Fruit fly (Drosophila melanogaster) whole organism, embryonic: ENCODE results near the gene Gale.
A peak's percentile ranks its signal among the peaks of the same experiment; 100 is the strongest.

Source experiments
- Bgb ChIP-seq: fragments of 200-800 bp; sonication (Bioruptor generic); IDR thresholded peaks from 2 replicates; pipeline ENCODE4 v1.3.6; 2022; ENCODE audit warnings: missing biosample characterization, missing genetic modification characterization; ENCODE audit not compliant: partially characterized antibody
- Bteb2 ChIP-seq: fragments of 200-800 bp; sonication (Bioruptor generic); optimal IDR thresholded peaks from 2 replicates; lab custom pipeline; 2016; ENCODE audit warnings: missing biosample characterization, missing genetic modification characterization
- CG10366 ChIP-seq: fragments of 200-800 bp; sonication (Bioruptor generic); IDR thresholded peaks from 2 replicates; pipeline ENCODE4 v1.3.6; 2022; ENCODE audit warnings: missing biosample characterization, missing genetic modification characterization
- CG10654 ChIP-seq: fragments of 200-800 bp; sonication (Bioruptor generic); optimal IDR thresholded peaks from 2 replicates; lab custom pipeline; 2016; ENCODE audit warnings: missing biosample characterization, missing genetic modification characterization
- CG12744 ChIP-seq: fragments of 200-800 bp; sonication (Bioruptor generic); optimal IDR thresholded peaks from 2 replicates; lab custom pipeline; 2016; ENCODE audit warnings: missing biosample characterization, missing genetic modification characterization
- CG14441 ChIP-seq: fragments of 200-800 bp; sonication (Bioruptor generic); IDR thresholded peaks from 2 replicates; pipeline ENCODE4 v1.3.6; 2022; ENCODE audit warnings: missing biosample characterization, missing genetic modification characterization
- CG15269 ChIP-seq: fragments of 200-800 bp; sonication (Bioruptor generic); optimal IDR thresholded peaks from 2 replicates; lab custom pipeline; 2018; ENCODE audit warnings: missing biosample characterization, mild to moderate bottlenecking, missing genetic modification characterization, moderate library complexity
- CG16779 ChIP-seq: fragments of 200-800 bp; sonication (Bioruptor generic); IDR thresholded peaks from 2 replicates; pipeline ENCODE4 v1.3.6; 2022; ENCODE audit warnings: missing biosample characterization, missing genetic modification characterization
- CG17385 ChIP-seq: fragments of 200-800 bp; sonication (Bioruptor generic); optimal IDR thresholded peaks from 3 replicates; lab custom pipeline; 2018; ENCODE audit warnings: missing biosample characterization, mild to moderate bottlenecking, missing genetic modification characterization
- CG17829 ChIP-seq: fragments of 200-800 bp; optimal IDR thresholded peaks from 2 replicates; lab custom pipeline; 2019; ENCODE audit warnings: missing biosample characterization, mild to moderate bottlenecking, missing genetic modification characterization, moderate library complexity
- CG1832 ChIP-seq: fragments of 200-800 bp; sonication (Bioruptor generic); optimal IDR thresholded peaks from 2 replicates; lab custom pipeline; 2017; ENCODE audit warnings: missing biosample characterization, mild to moderate bottlenecking, missing genetic modification characterization, inconsistent platforms
- CG31365 ChIP-seq: fragments of 200-800 bp; sonication (Bioruptor generic); optimal IDR thresholded peaks from 2 replicates; lab custom pipeline; 2018; ENCODE audit warnings: missing biosample characterization, mild to moderate bottlenecking, missing genetic modification characterization
- CG32767 ChIP-seq: fragments of 200-800 bp; sonication (Bioruptor generic); IDR thresholded peaks from 2 replicates; pipeline ENCODE4 v1.3.6; 2022; ENCODE audit warnings: missing biosample characterization, missing genetic modification characterization
- CG3281 ChIP-seq: fragments of 200-800 bp; sonication (Bioruptor generic); optimal IDR thresholded peaks from 3 replicates; lab custom pipeline; 2017; ENCODE audit warnings: missing biosample characterization, mild to moderate bottlenecking, missing genetic modification characterization
- CG3847 ChIP-seq: fragments of 200-800 bp; sonication (Bioruptor generic); IDR thresholded peaks from 2 replicates; pipeline ENCODE4 v1.3.6; 2022; ENCODE audit warnings: missing biosample characterization, missing genetic modification characterization
- CG6689 ChIP-seq: fragments of 200-800 bp; sonication (Bioruptor generic); IDR thresholded peaks from 2 replicates; pipeline ENCODE4 v1.3.6; 2022; ENCODE audit warnings: missing biosample characterization, missing genetic modification characterization
- CG7271 ChIP-seq: fragments of 200-800 bp; sonication (Bioruptor generic); optimal IDR thresholded peaks from 2 replicates; lab custom pipeline; 2018; ENCODE audit warnings: missing biosample characterization, mild to moderate bottlenecking, missing genetic modification characterization, moderate library complexity
- CG7839 ChIP-seq: fragments of 200-800 bp; sonication (Bioruptor generic); optimal IDR thresholded peaks from 3 replicates; lab custom pipeline; 2018; ENCODE audit warnings: missing biosample characterization, mild to moderate bottlenecking, missing genetic modification characterization, moderate library complexity
- CG8765 ChIP-seq: fragments of 200-800 bp; sonication (Bioruptor generic); IDR thresholded peaks from 2 replicates; pipeline ENCODE4 v1.3.6; 2022; ENCODE audit warnings: missing biosample characterization, missing genetic modification characterization
- E2f2 ChIP-seq: fragments of 200-800 bp; sonication (Bioruptor generic); IDR thresholded peaks from 2 replicates; pipeline ENCODE4 v1.3.6; 2022; ENCODE audit warnings: missing biosample characterization, missing genetic modification characterization
- ERR ChIP-seq: fragments of 200-800 bp; sonication (Bioruptor generic); optimal IDR thresholded peaks from 2 replicates; lab custom pipeline; 2016; ENCODE audit warnings: missing biosample characterization, missing genetic modification characterization
- Hr78 ChIP-seq, 2 experiments: fragments of 200-800 bp in 1 of 2; fragments of >200 bp in 1 of 2; sonication (Bioruptor generic) in 1 of 2; optimal IDR thresholded peaks; 2 replicates each; lab custom pipeline; 2017 to 2019; ENCODE audit warnings: missing biosample characterization in 2 of 2, missing genetic modification characterization in 2 of 2, mild to moderate bottlenecking in 1 of 2, moderate library complexity in 1 of 2
- Lim3 ChIP-seq: fragments of 200-800 bp; sonication (Bioruptor generic); IDR thresholded peaks from 2 replicates; pipeline ENCODE4 v1.3.6; 2022; ENCODE audit warnings: missing biosample characterization, missing genetic modification characterization
- Max ChIP-seq: fragments of 200-800 bp; sonication (Bioruptor generic); optimal IDR thresholded peaks from 2 replicates; lab custom pipeline; 2016; ENCODE audit warnings: missing biosample characterization, mild to moderate bottlenecking, missing genetic modification characterization
- Nf-YC ChIP-seq: fragments of 200-800 bp; optimal IDR thresholded peaks from 3 replicates; lab custom pipeline; 2019; ENCODE audit warnings: missing biosample characterization, mild to moderate bottlenecking, missing genetic modification characterization, moderate library complexity
- Pdp1 ChIP-seq, 2 experiments: fragments of 200-800 bp; sonication (Bioruptor generic); optimal IDR thresholded peaks; 3 replicates each; lab custom pipeline; 2016; ENCODE audit warnings: missing biosample characterization in 2 of 2, missing genetic modification characterization in 2 of 2, mild to moderate bottlenecking in 1 of 2, moderate library complexity in 1 of 2
- Poxn ChIP-seq: fragments of 200-800 bp; sonication (Bioruptor generic); IDR thresholded peaks from 2 replicates; pipeline ENCODE4 v1.3.6; 2022; ENCODE audit warnings: missing biosample characterization, missing genetic modification characterization
- Six4 ChIP-seq: fragments of 200-800 bp; sonication (Bioruptor generic); optimal IDR thresholded peaks from 2 replicates; lab custom pipeline; 2016; ENCODE audit warnings: missing biosample characterization, missing genetic modification characterization
- Spps ChIP-seq: fragments of 200-800 bp; sonication (Bioruptor generic); optimal IDR thresholded peaks from 2 replicates; lab custom pipeline; 2018; ENCODE audit warnings: missing biosample characterization, mild to moderate bottlenecking, missing genetic modification characterization
- Ssrp ChIP-seq: fragments of 200-800 bp; sonication (Bioruptor generic); optimal IDR thresholded peaks from 2 replicates; lab custom pipeline; 2018; ENCODE audit warnings: missing biosample characterization, mild to moderate bottlenecking, missing genetic modification characterization, moderate library complexity
- Vsx1 ChIP-seq: fragments of 200-800 bp; sonication (Bioruptor generic); optimal IDR thresholded peaks from 2 replicates; lab custom pipeline; 2017; ENCODE audit warnings: missing biosample characterization, mild to moderate bottlenecking, missing genetic modification characterization, missing genetic modification reagents
- chm ChIP-seq: fragments of 200-800 bp; sonication (Bioruptor generic); IDR thresholded peaks from 2 replicates; pipeline ENCODE4 v1.3.6; 2022; ENCODE audit warnings: missing biosample characterization, missing genetic modification characterization
- chn ChIP-seq: fragments of 200-800 bp; sonication (Bioruptor generic); optimal IDR thresholded peaks from 2 replicates; lab custom pipeline; 2016; ENCODE audit warnings: missing biosample characterization, missing genetic modification characterization
- dati ChIP-seq: fragments of 200-800 bp; sonication (Bioruptor generic); IDR thresholded peaks from 2 replicates; pipeline ENCODE4 v1.3.6; 2022; ENCODE audit warnings: missing biosample characterization, missing genetic modification characterization
- ewg ChIP-seq: fragments of 200-800 bp; sonication (Bioruptor generic); optimal IDR thresholded peaks from 3 replicates; lab custom pipeline; 2017; ENCODE audit warnings: mild to moderate bottlenecking, missing biosample characterization, missing genetic modification reagents, missing genetic modification characterization
- fd96Cb ChIP-seq: fragments of 200-800 bp; sonication (Bioruptor generic); optimal IDR thresholded peaks from 2 replicates; lab custom pipeline; 2018; ENCODE audit warnings: missing biosample characterization, mild to moderate bottlenecking, missing genetic modification characterization, moderate library complexity
- fu2 ChIP-seq: fragments of 200-800 bp; sonication (Bioruptor generic); optimal IDR thresholded peaks from 2 replicates; lab custom pipeline; 2016; ENCODE audit warnings: missing biosample characterization, missing genetic modification characterization
- grn ChIP-seq: fragments of 200-800 bp; sonication (Bioruptor generic); optimal IDR thresholded peaks from 3 replicates; lab custom pipeline; 2017; ENCODE audit warnings: missing biosample characterization, missing genetic modification characterization
- gro ChIP-seq: fragments of 200-800 bp; sonication (Bioruptor generic); optimal IDR thresholded peaks from 2 replicates; lab custom pipeline; 2016; ENCODE audit warnings: missing biosample characterization, missing genetic modification characterization
- hb ChIP-seq: fragments of 200-800 bp; sonication (Bioruptor generic); IDR thresholded peaks from 3 replicates; pipeline ENCODE4 v1.3.6; 2022; ENCODE audit warnings: missing biosample characterization, missing genetic modification characterization; ENCODE audit not compliant: partially characterized antibody
- knrl ChIP-seq: fragments of 200-800 bp; sonication (Bioruptor generic); IDR thresholded peaks from 3 replicates; pipeline ENCODE4 v1.3.6; 2022; ENCODE audit warnings: missing biosample characterization, missing genetic modification characterization; ENCODE audit not compliant: partially characterized antibody
- nau ChIP-seq: fragments of 200-800 bp; sonication (Bioruptor generic); optimal IDR thresholded peaks from 3 replicates; lab custom pipeline; 2017; ENCODE audit warnings: missing biosample characterization, mild to moderate bottlenecking, missing genetic modification characterization, missing genetic modification reagents
- peb ChIP-seq: fragments of 200-800 bp; sonication (Bioruptor generic); IDR thresholded peaks from 2 replicates; pipeline ENCODE4 v1.3.6; 2022; ENCODE audit warnings: missing biosample characterization, missing genetic modification characterization
- slp2 ChIP-seq: fragments of 200-800 bp; sonication (Bioruptor generic); optimal IDR thresholded peaks from 2 replicates; lab custom pipeline; 2016; ENCODE audit warnings: missing biosample characterization, missing genetic modification characterization
- tgo ChIP-seq: fragments of 200-800 bp; sonication (Bioruptor generic); IDR thresholded peaks from 3 replicates; pipeline ENCODE4 v1.3.6; 2022; ENCODE audit warnings: missing biosample characterization, missing genetic modification characterization
- tio ChIP-seq: fragments of 200-800 bp; sonication (Bioruptor generic); optimal IDR thresholded peaks from 2 replicates; lab custom pipeline; 2017; ENCODE audit warnings: missing biosample characterization, missing genetic modification characterization, inconsistent platforms
- toy ChIP-seq: fragments of 200-800 bp; sonication (Bioruptor generic); IDR thresholded peaks from 2 replicates; pipeline ENCODE4 v1.3.6; 2022; ENCODE audit warnings: missing biosample characterization, missing genetic modification characterization
- zen2 ChIP-seq: fragments of 200-800 bp; sonication (Bioruptor generic); IDR thresholded peaks from 3 replicates; pipeline ENCODE4 v1.3.6; 2022; ENCODE audit warnings: missing biosample characterization, missing genetic modification characterization; ENCODE audit not compliant: partially characterized antibody
- zf30C ChIP-seq: fragments of 200-800 bp; sonication (Bioruptor generic); optimal IDR thresholded peaks from 3 replicates; lab custom pipeline; 2018; ENCODE audit warnings: missing biosample characterization, mild to moderate bottlenecking, missing genetic modification characterization
- zfh2 ChIP-seq: fragments of 200-800 bp; sonication (Bioruptor generic); optimal IDR thresholded peaks from 2 replicates; lab custom pipeline; 2016; ENCODE audit warnings: missing biosample characterization, missing genetic modification characterization

The Gale gene

DNA sequence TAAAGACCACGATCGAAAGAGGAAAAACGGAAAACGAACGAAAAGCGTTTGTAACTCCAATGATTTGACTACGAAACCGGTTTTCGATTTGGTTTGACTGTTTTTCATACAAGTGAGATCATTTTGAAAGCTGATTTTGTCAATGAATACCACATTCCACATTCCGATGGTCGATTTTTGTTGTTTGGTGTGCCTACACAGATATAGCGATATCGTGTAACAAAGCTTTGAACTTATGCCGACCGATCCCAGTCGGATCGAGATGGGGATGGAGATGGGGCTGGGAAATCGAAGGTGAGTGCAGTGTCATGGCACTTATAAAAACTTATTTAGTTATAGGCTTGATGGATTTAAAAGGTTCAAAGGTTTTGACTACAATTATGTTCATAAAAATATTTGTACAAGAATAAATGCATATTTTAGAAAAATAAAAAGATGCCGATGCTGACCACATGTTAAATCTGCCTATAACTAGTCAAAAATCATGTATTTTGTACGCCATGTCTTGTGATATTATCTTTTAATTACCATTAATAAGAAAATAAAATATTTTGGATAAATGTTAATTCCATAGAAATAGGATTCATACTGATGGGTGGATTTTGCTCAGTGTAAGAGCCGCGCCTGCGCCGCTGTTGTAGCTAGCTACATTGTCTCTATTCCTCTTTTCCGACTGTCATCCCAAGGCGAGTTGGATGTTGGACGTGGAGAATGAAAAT is 6.0 kb upstream of the Gale start (continued):
- TF ChIP-seq nau (GFP tag; lab: Kevin White, UChicago), result no peak
- peak; percentile 60 for TF ChIP-seq tio (GFP tag; lab: Kevin White, UChicago)
- TF ChIP-seq gro, result no peak
- peak; percentile 68 for TF ChIP-seq Ssrp (tag; lab: Kevin White, UChicago)
- TF ChIP-seq CG10366, result peak; percentile 52
- TF ChIP-seq toy (GFP tag; lab: Robert Waterston, UW), result no peak
- no peak for TF ChIP-seq Bteb2 (GFP tag; lab: Kevin White, UChicago)
- no peak for TF ChIP-seq CG3847 (GFP tag; lab: Robert Waterston, UW)
- no peak for TF ChIP-seq dati
- TF ChIP-seq CG16779 (GFP tag; lab: Robert Waterston, UW), result no peak
- TF ChIP-seq hb (GFP tag; lab: Robert Waterston, UW), result no peak
- peak; percentile 61 for TF ChIP-seq CG17829 (tag; lab: Kevin White, UChicago)
- TF ChIP-seq ewg (GFP tag; lab: Kevin White, UChicago), result peak; percentile 53
- no peak for TF ChIP-seq Poxn (GFP tag; lab: Robert Waterston, UW)
- no peak for TF ChIP-seq Bgb
- TF ChIP-seq fu2, result no peak
- no peak for TF ChIP-seq chn (GFP tag; lab: Kevin White, UChicago)
- peak; percentile 23 for TF ChIP-seq Max (GFP tag; lab: Kevin White, UChicago)
- TF ChIP-seq ERR (GFP tag; lab: Kevin White, UChicago), result no peak
- no peak for TF ChIP-seq Pdp1 (GFP tag; optimal IDR thresholded peaks at IDR 0.05; lab: Kevin White, UChicago)
- TF ChIP-seq Lim3, result no peak
- TF ChIP-seq CG31365 (tag; lab: Kevin White, UChicago), result no peak
- TF ChIP-seq grn (GFP tag; lab: Kevin White, UChicago), result peak; percentile 51
- peak; percentile 67 for TF ChIP-seq fd96Cb (tag; lab: Kevin White, UChicago)
- peak; percentile 35 for TF ChIP-seq CG10654 (GFP tag; lab: Kevin White, UChicago)
- TF ChIP-seq slp2, result no peak
- TF ChIP-seq CG32767 (GFP tag; lab: Robert Waterston, UW), result no peak
- TF ChIP-seq CG15269, result peak; percentile 61
- peak; percentile 70 for TF ChIP-seq CG7839
- no peak for TF ChIP-seq chm
- no peak for TF ChIP-seq zen2 (GFP tag; lab: Robert Waterston, UW)
- no peak for TF ChIP-seq CG7271 (tag; lab: Kevin White, UChicago)
- TF ChIP-seq knrl, result no peak
- TF ChIP-seq CG17385, result peak; percentile 65
- peak; percentile 21 for TF ChIP-seq Nf-YC (tag; lab: Kevin White, UChicago)
- no peak for TF ChIP-seq Spps (tag; lab: Kevin White, UChicago)
- TF ChIP-seq Vsx1 (GFP tag; lab: Kevin White, UChicago), result no peak
- no peak for TF ChIP-seq CG8765
- TF ChIP-seq CG14441 (GFP tag; lab: Robert Waterston, UW), result peak; percentile 39; the same call in 1 of the 2 replicates
- TF ChIP-seq Hr78 (GFP tag; optimal IDR thresholded peaks at IDR 0.05; lab: Kevin White, UChicago), result no peak
- TF ChIP-seq zfh2 (GFP tag; lab: Kevin White, UChicago), result no peak
- peak; percentile 7 for TF ChIP-seq Six4 (GFP tag; lab: Kevin White, UChicago)
- peak; percentile 14; the same call in 1 of the 2 replicates for TF ChIP-seq E2f2
- no peak for TF ChIP-seq CG1832
- peak; percentile 63 for TF ChIP-seq CG3281 (GFP tag; lab: Kevin White, UChicago)
- 0 out of 2 replicates have a peak, but pooled peaks have one; percentile 5 for TF ChIP-seq peb
- TF ChIP-seq CG6689, result peak; percentile 44; the same call in 1 of the 2 replicates
- peak; percentile 84 for TF ChIP-seq zf30C
- TF ChIP-seq CG12744 (GFP tag; lab: Kevin White, UChicago), result no peak
- TF ChIP-seq tgo (GFP tag; lab: Robert Waterston, UW), result peak; percentile 53; the same call in 2 of the 3 replicates
